Worm (Caenorhabditis elegans) whole organism, mixed stage, embryonic: ENCODE measurements around the gene F58H1.3.

Source experiments
- ces-1 ChIP-seq: fragments of 150-350 bp; optimal IDR thresholded peaks from 2 replicates; lab custom pipeline; 2014; ENCODE audit warnings: missing biosample characterization, missing genetic modification reagents, missing genetic modification characterization
- hlh-1 ChIP-seq: fragments of 150-350 bp; optimal IDR thresholded peaks from 2 replicates; lab custom pipeline; 2014; ENCODE audit warnings: missing biosample characterization, missing genetic modification reagents, missing genetic modification characterization
- lin-13 ChIP-seq: fragments of 150-350 bp; optimal IDR thresholded peaks from 2 replicates; lab custom pipeline; 2014; ENCODE audit warnings: missing biosample characterization, missing genetic modification characterization
- nhr-12 ChIP-seq: fragments of 150-350 bp; optimal IDR thresholded peaks from 2 replicates; lab custom pipeline; 2014; ENCODE audit warnings: missing biosample characterization, missing genetic modification characterization
- pha-4 ChIP-seq: fragments of 150-350 bp; optimal IDR thresholded peaks from 2 replicates; lab custom pipeline; 2018; ENCODE audit warnings: missing biosample characterization, missing genetic modification reagents, missing genetic modification characterization

DNA sequence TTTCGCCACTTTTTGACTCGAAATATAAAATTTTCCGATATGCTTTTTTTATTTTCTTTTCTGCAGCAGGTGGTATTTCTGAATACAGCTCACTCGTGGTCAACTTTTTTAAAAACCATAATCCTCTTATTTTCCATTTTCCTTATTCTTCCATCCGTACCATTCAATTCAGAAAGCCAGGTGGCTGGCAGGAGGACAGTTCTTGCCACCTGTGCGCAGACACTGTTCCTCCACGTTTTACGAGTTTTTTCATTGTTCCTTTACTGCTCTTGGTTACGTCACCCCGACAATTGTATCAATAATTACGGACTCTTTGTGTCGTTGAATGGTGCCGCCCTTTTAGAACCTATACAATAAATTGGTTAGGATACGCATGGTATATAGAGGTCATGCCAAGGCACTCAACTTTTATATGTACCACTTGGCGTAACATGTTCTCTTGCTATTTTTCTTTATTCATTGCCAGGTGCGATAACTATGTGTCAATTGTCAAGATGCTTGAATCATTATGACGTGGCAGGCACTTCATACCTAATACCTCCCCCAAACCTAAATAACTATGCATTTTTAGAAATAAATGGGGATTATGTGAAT lies 19.2 kb downstream of the F58H1.3 start:
- TF ChIP-seq pha-4 (tag; lab: Kevin White, UChicago) (no peak), nhr-12 (tag; lab: Kevin White, UChicago) (no peak), lin-13 (tag; lab: Kevin White, UChicago) (no peak), hlh-1 (no peak), ces-1 (GFP tag; lab: Kevin White, UChicago) (no peak)
